Worm (Caenorhabditis elegans) whole organism, young adult: ENCODE measurements around the gene F38B7.3.

Experiments
- B0019.2 ChIP-seq: fragments of 200-800 bp; sonication (Bioruptor generic); conservative IDR thresholded peaks from 2 replicates; pipeline ENCODE4 v1.3.6; 2022; ENCODE audit warnings: missing genetic modification reagents, missing genetic modification characterization, missing compliant biosample characterization
- B0261.1 ChIP-seq: sonication (generic microtip); optimal IDR thresholded peaks from 2 replicates; lab custom pipeline; 2016; ENCODE audit warnings: mild to moderate bottlenecking, missing genetic modification characterization, moderate library complexity, missing compliant biosample characterization
- B0336.3 ChIP-seq: fragments of 200-800 bp; sonication (Bioruptor generic); IDR thresholded peaks from 2 replicates; pipeline ENCODE4 v1.3.6; 2022; ENCODE audit warnings: missing genetic modification characterization, missing compliant biosample characterization
- F10E7.11 ChIP-seq: sonication (generic microtip); optimal IDR thresholded peaks from 2 replicates; lab custom pipeline; 2017; ENCODE audit warnings: mild to moderate bottlenecking, missing genetic modification characterization, moderate library complexity, missing compliant biosample characterization
- F37B4.10 ChIP-seq: fragments of 200-800 bp; sonication (Bioruptor generic); IDR thresholded peaks from 2 replicates; pipeline ENCODE4 v1.3.6; 2022; ENCODE audit warnings: missing genetic modification characterization, missing compliant biosample characterization
- F39B2.1 ChIP-seq: fragments of 200-800 bp; sonication (Bioruptor generic); IDR thresholded peaks from 2 replicates; pipeline ENCODE4 v1.3.6; 2022; ENCODE audit warnings: missing genetic modification reagents, missing genetic modification characterization, missing compliant biosample characterization
- K12H6.12 ChIP-seq: fragments of 200-800 bp; sonication (Bioruptor generic); optimal IDR thresholded peaks from 2 replicates; lab custom pipeline; 2018; ENCODE audit warnings: mild to moderate bottlenecking, missing genetic modification characterization, missing compliant biosample characterization
- T26A5.8 ChIP-seq: sonication (generic microtip); optimal IDR thresholded peaks from 2 replicates; lab custom pipeline; 2016; ENCODE audit warnings: missing genetic modification characterization, missing compliant biosample characterization
- Y67H2A.10 ChIP-seq: fragments of 200-800 bp; sonication (Bioruptor generic); conservative IDR thresholded peaks from 2 replicates; pipeline ENCODE4 v1.3.6; 2022; ENCODE audit warnings: missing genetic modification reagents, missing genetic modification characterization, missing compliant biosample characterization
- akir-1 ChIP-seq: fragments of 200-800 bp; sonication (Bioruptor generic); optimal IDR thresholded peaks from 2 replicates; lab custom pipeline; 2018; ENCODE audit warnings: mild to moderate bottlenecking, missing genetic modification characterization, moderate library complexity, missing compliant biosample characterization
- ama-1 ChIP-seq, 3 experiments: fragments of 150-350 bp in 1 of 3; sonication (generic microtip) in 2 of 3; optimal IDR thresholded peaks; 2 replicates each; lab custom pipeline; 2014 to 2018; ENCODE audit warnings: missing biosample characterization in 2 of 3, missing genetic modification characterization in 2 of 3, missing genetic modification reagents in 2 of 3
- aptf-3 ChIP-seq: fragments of 200-800 bp; sonication (Bioruptor generic); IDR thresholded peaks from 2 replicates; pipeline ENCODE4 v1.3.6; 2022; ENCODE audit warnings: missing genetic modification characterization, missing compliant biosample characterization
- chd-7 ChIP-seq: sonication (generic microtip); optimal IDR thresholded peaks from 2 replicates; lab custom pipeline; 2016; ENCODE audit warnings: mild to moderate bottlenecking, missing genetic modification characterization, moderate library complexity, missing compliant biosample characterization
- ets-4 ChIP-seq: fragments of 200-800 bp; sonication (Bioruptor generic); optimal IDR thresholded peaks from 2 replicates; lab custom pipeline; 2018; ENCODE audit warnings: mild to moderate bottlenecking, missing genetic modification characterization, missing compliant biosample characterization
- hmg-20 ChIP-seq: fragments of 200-800 bp; sonication (Bioruptor generic); IDR thresholded peaks from 2 replicates; pipeline ENCODE4 v1.3.6; 2022; ENCODE audit warnings: missing genetic modification reagents, missing genetic modification characterization, missing compliant biosample characterization
- hsf-1 ChIP-seq: fragments of 200-800 bp; sonication (Bioruptor generic); IDR thresholded peaks from 2 replicates; pipeline ENCODE4 v1.3.6; 2022; ENCODE audit warnings: missing genetic modification reagents, missing genetic modification characterization, missing compliant biosample characterization
- lag-1 ChIP-seq: fragments of 200-800 bp; sonication (Bioruptor generic); IDR thresholded peaks from 2 replicates; pipeline ENCODE4 v1.3.6; 2022; ENCODE audit warnings: missing genetic modification reagents, missing genetic modification characterization, missing compliant biosample characterization
- lin-26 ChIP-seq: fragments of 200-800 bp; sonication (Bioruptor generic); IDR thresholded peaks from 2 replicates; pipeline ENCODE4 v1.3.6; 2022; ENCODE audit warnings: missing genetic modification reagents, missing genetic modification characterization, missing compliant biosample characterization
- madf-6 ChIP-seq: fragments of 200-800 bp; sonication (Bioruptor generic); IDR thresholded peaks from 2 replicates; pipeline ENCODE4 v1.3.6; 2022; ENCODE audit warnings: missing genetic modification reagents, missing genetic modification characterization, missing compliant biosample characterization
- mcd-1 ChIP-seq: fragments of 200-800 bp; sonication (Bioruptor generic); IDR thresholded peaks from 2 replicates; pipeline ENCODE4 v1.3.6; 2022; ENCODE audit warnings: missing genetic modification reagents, missing genetic modification characterization, missing compliant biosample characterization
- nfya-2 ChIP-seq: fragments of 200-800 bp; sonication (Bioruptor generic); IDR thresholded peaks from 2 replicates; pipeline ENCODE4 v1.3.6; 2022; ENCODE audit warnings: missing genetic modification reagents, missing genetic modification characterization, missing compliant biosample characterization
- nhr-27 ChIP-seq: fragments of 200-800 bp; sonication (Bioruptor generic); optimal IDR thresholded peaks from 2 replicates; lab custom pipeline; 2018; ENCODE audit warnings: mild to moderate bottlenecking, missing genetic modification characterization, moderate library complexity, missing compliant biosample characterization
- pbrm-1 ChIP-seq: fragments of 200-800 bp; sonication (Bioruptor generic); IDR thresholded peaks from 2 replicates; pipeline ENCODE4 v1.3.6; 2022; ENCODE audit warnings: missing genetic modification reagents, missing genetic modification characterization, missing compliant biosample characterization
- rpc-1 ChIP-seq, 2 experiments: fragments of 150-350 bp in 1 of 2; sonication (generic microtip) in 1 of 2; optimal IDR thresholded peaks; 2 replicates each; lab custom pipeline; 2014 to 2018; ENCODE audit warnings: missing biosample characterization in 1 of 2, missing genetic modification characterization in 1 of 2, missing genetic modification reagents in 1 of 2, missing genotype in 1 of 2
- sdz-38 ChIP-seq: sonication (generic microtip); optimal IDR thresholded peaks from 2 replicates; lab custom pipeline; 2016; ENCODE audit warnings: missing genotype, missing genetic modification characterization, missing compliant biosample characterization
- snpc-3.4 ChIP-seq: sonication (generic microtip); optimal IDR thresholded peaks from 2 replicates; lab custom pipeline; 2017; ENCODE audit warnings: missing genetic modification characterization, mild to moderate bottlenecking, missing compliant biosample characterization, antibody characterized with exemption, moderate library complexity, missing genotype, missing genetic modification reagents
- tbp1 ChIP-seq: fragments of 200-800 bp; sonication (Bioruptor generic); optimal IDR thresholded peaks from 2 replicates; lab custom pipeline; 2018; ENCODE audit warnings: mild to moderate bottlenecking, missing genetic modification characterization, missing compliant biosample characterization
- tlf-1 ChIP-seq: fragments of 200-800 bp; sonication (Bioruptor generic); optimal IDR thresholded peaks from 2 replicates; lab custom pipeline; 2018; ENCODE audit warnings: mild to moderate bottlenecking, missing genetic modification characterization, missing compliant biosample characterization
- ztf-18 ChIP-seq: sonication (generic microtip); optimal IDR thresholded peaks from 2 replicates; lab custom pipeline; 2016; ENCODE audit warnings: missing genotype, mild to moderate bottlenecking, missing genetic modification characterization, missing compliant biosample characterization
- ztf-22 ChIP-seq: fragments of 200-800 bp; sonication (Bioruptor generic); optimal IDR thresholded peaks from 2 replicates; lab custom pipeline; 2018; ENCODE audit warnings: mild to moderate bottlenecking, missing genetic modification characterization, moderate library complexity, missing compliant biosample characterization
- ztf-28 ChIP-seq: fragments of 200-800 bp; sonication (Bioruptor generic); IDR thresholded peaks from 2 replicates; pipeline ENCODE4 v1.3.6; 2022; ENCODE audit warnings: missing genetic modification reagents, missing genetic modification characterization, missing compliant biosample characterization
- ztf-3 ChIP-seq: fragments of 200-800 bp; sonication (Bioruptor generic); optimal IDR thresholded peaks from 2 replicates; lab custom pipeline; 2018; ENCODE audit warnings: mild to moderate bottlenecking, missing genetic modification characterization, missing compliant biosample characterization
- ztf-6 ChIP-seq: fragments of 200-800 bp; sonication (Bioruptor generic); IDR thresholded peaks from 2 replicates; pipeline ENCODE4 v1.3.6; 2022; ENCODE audit warnings: missing genetic modification reagents, missing genetic modification characterization, missing compliant biosample characterization

The F38B7.3 gene

DNA sequence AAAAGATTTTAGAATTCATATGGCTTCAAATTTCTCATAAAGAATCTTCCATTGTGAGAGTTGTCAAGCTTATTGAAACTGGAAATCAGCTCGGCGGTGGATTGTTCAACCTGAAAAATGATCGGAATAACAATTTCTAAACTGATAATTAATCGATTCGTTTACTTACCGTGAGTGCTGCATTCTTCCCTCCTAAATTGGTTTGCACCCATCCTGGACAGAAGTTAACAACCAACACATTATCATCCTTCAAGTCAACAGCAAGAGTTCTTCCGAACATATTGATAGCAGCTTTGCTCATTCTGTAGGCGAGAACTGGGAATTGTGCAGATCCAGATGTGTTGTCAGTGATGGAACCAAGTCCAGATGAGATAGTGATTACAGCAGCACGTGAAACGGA lies 33.8 kb upstream of the F38B7.3 start:
- TF ChIP-seq B0019.2 (GFP tag; lab: Robert Waterston, UW) (no peak), lag-1 (GFP tag; lab: Robert Waterston, UW) (0 out of 2 replicates have a peak, but pooled peaks have one; percentile 27)

DNA sequence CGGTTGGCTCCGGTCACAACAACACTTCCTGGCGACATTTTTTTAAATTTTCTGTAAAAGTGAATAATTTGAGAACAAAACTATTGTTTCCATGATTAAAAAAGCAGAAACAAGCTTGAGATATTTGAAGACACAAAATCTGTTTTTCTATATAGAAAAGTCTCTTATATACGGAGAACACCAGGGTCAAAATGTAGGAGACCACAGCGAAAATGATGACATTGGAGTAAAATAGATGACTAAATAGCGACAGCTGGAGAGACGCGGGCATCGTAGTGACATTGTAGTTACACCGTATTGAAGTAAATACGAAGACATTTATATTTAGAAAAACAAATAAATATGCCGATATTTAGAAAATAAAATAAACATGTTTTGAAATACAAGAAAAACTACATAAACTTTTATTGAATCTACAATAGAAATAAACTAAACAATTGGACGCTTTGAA lies 32.7 kb upstream of the F38B7.3 start, which contains the start of gene sdz-8:
TSS of gene sdz-8 (minus strand) at position 51 of the 451 bp plus-strand sequence.
- TF ChIP-seq F37B4.10 (GFP tag; lab: Robert Waterston, UW): no peak
- no peak for TF ChIP-seq hmg-20 (GFP tag; lab: Robert Waterston, UW)
- no peak for TF ChIP-seq snpc-3.4 (tag; lab: Kevin White, UChicago)
- no peak for TF ChIP-seq akir-1 (GFP tag; lab: Kevin White, UChicago)
- no peak for TF ChIP-seq Y67H2A.10 (GFP tag; lab: Robert Waterston, UW)
- no peak for TF ChIP-seq T26A5.8 (tag; lab: Kevin White, UChicago)
- TF ChIP-seq ztf-3 (GFP tag; lab: Kevin White, UChicago): no peak
- no peak for TF ChIP-seq tbp1
- no peak for TF ChIP-seq B0019.2 (GFP tag; lab: Robert Waterston, UW)
- no peak for TF ChIP-seq B0261.1 (tag; lab: Kevin White, UChicago)
- no peak for TF ChIP-seq F10E7.11 (tag; lab: Kevin White, UChicago)
- no peak for TF ChIP-seq pbrm-1

DNA sequence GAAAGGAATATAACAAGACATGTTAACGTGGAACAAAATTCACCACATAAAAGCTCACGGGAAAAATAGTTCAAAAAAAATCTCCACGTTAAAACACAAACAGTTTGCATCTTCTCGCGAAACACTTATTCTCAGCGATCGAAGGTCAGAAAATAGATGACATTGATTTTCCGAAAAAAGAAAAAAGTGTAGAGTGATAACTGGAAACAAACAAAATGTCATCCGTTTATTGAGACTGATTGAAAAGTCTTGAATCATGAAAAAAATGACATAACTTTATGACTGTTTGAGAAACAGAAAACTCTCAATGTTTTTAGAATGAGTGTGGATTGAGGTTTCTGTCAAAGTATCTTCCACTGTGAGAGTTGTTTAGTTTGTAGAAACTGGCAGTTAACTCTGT lies 31.1 kb upstream of the F38B7.3 start, which contains the start of gene C55A6.4:
TSS of gene C55A6.4 (minus strand) at position 101 of the 400 bp plus-strand sequence.
- TF ChIP-seq F10E7.11 (tag; lab: Kevin White, UChicago): no peak
- TF ChIP-seq chd-7 (tag; lab: Kevin White, UChicago): no peak
- TF ChIP-seq nfya-2 (GFP tag; lab: Robert Waterston, UW): no peak
- TF ChIP-seq ztf-22 (GFP tag; lab: Kevin White, UChicago): no peak
- no peak for TF ChIP-seq lin-26 (GFP tag; lab: Robert Waterston, UW)
- TF ChIP-seq ama-1 (optimal IDR thresholded peaks at IDR 0.05; lab: Kevin White, UChicago): no peak
- TF ChIP-seq ama-1 (GFP tag; optimal IDR thresholded peaks at IDR 0.05; lab: Kevin White, UChicago): no peak
- TF ChIP-seq hsf-1 (GFP tag; lab: Robert Waterston, UW): no peak
- no peak for TF ChIP-seq tlf-1 (GFP tag; lab: Kevin White, UChicago)
- TF ChIP-seq madf-6 (GFP tag; lab: Robert Waterston, UW): no peak
- no peak for TF ChIP-seq rpc-1 (optimal IDR thresholded peaks at IDR 0.05; lab: Kevin White, UChicago)
- TF ChIP-seq rpc-1 (tag; optimal IDR thresholded peaks at IDR 0.05; lab: Kevin White, UChicago): no peak

ce11 chrV:11520215-11520614 lies 28.7 kb upstream of the F38B7.3 start, which contains the start of the genes C55A6.11 and C55A6.7:
Gene C55A6.11 (plus strand): TSS chrV:11520515.
Gene C55A6.7 (minus strand): TSS chrV:11520530.
- TF ChIP-seq ztf-28 (GFP tag; lab: Robert Waterston, UW): no peak
- TF ChIP-seq F10E7.11 (tag; lab: Kevin White, UChicago): no peak
- no peak for TF ChIP-seq nhr-27 (tag; lab: Kevin White, UChicago)
- no peak for TF ChIP-seq hsf-1 (GFP tag; lab: Robert Waterston, UW)
- TF ChIP-seq mcd-1 (GFP tag; lab: Robert Waterston, UW): no peak
- no peak for TF ChIP-seq B0336.3 (GFP tag; lab: Robert Waterston, UW)
- no peak for TF ChIP-seq sdz-38
- TF ChIP-seq F39B2.1 (GFP tag; lab: Robert Waterston, UW): no peak
- TF ChIP-seq ets-4 (GFP tag; lab: Kevin White, UChicago): no peak
- no peak for TF ChIP-seq ztf-6 (GFP tag; lab: Robert Waterston, UW)
- no peak for TF ChIP-seq K12H6.12 (tag; lab: Kevin White, UChicago)
- no peak for TF ChIP-seq ztf-18 (tag; lab: Kevin White, UChicago)
- no peak for TF ChIP-seq aptf-3 (GFP tag; lab: Robert Waterston, UW)
